Worm (Caenorhabditis elegans): ENCODE results near the gene pezo-1.

DNA sequence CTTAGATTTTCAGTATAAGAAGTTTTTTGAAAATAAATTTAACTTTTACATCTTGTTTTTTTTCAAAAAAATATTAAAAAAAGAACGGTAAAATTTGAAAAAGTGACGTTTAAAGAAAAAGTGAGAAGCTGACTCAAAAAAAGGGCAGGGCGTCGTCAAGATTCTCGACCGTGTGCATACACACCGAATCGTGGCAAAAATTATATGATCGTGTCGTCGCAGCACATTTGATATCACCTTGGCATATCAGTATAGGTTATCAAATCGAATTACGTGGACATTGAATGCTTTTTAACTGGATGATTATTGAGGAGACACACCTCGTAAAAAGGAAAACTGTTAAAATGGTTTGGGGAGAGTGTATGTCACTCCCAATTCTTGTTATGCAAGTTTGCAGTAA, 33.3 kb downstream of the pezo-1 start:
- TF ChIP-seq ama-1 (optimal IDR thresholded peaks at IDR 0.05) (peak; percentile 34), ceh-82 (tag; optimal IDR thresholded peaks at IDR 0.05) (no peak), ztf-11 (tag; optimal IDR thresholded peaks at IDR 0.05) (no peak), nhr-25 (tag; optimal IDR thresholded peaks at IDR 0.05; ENCODE audit: borderline replicate concordance, insufficient read depth) (no peak), egl-27 (tag; optimal IDR thresholded peaks at IDR 0.05) (no peak), lin-39 (tag; optimal IDR thresholded peaks at IDR 0.05) (no peak), mep-1 (tag; optimal IDR thresholded peaks at IDR 0.05) (peak; percentile 21), jun-1 (tag; optimal IDR thresholded peaks at IDR 0.05) (no peak), nhr-48 (tag; optimal IDR thresholded peaks at IDR 0.05) (no peak), skn-1 (tag; optimal IDR thresholded peaks at IDR 0.05) (no peak), zfp-2 (tag; optimal IDR thresholded peaks at IDR 0.05) (no peak), snpc-4 (tag; optimal IDR thresholded peaks at IDR 0.05) (no peak), fkh-10 (GFP tag; optimal IDR thresholded peaks at IDR 0.05) (no peak), nhr-28 (tag; optimal IDR thresholded peaks at IDR 0.05) (peak; percentile 91)

All from whole organism, L4 larva.